Worm (Caenorhabditis elegans) whole organism, young adult: ENCODE data around the gene fbxa-3.
A peak's percentile ranks its signal among the peaks of the same experiment; 100 is the strongest.

Experiments used
- F52B5.7 ChIP-seq: sonication (generic microtip); optimal IDR thresholded peaks from 2 replicates; lab custom pipeline; 2016; ENCODE audit warnings: mild to moderate bottlenecking, missing genetic modification characterization, missing compliant biosample characterization
- F57A8.1 ChIP-seq: fragments of 200-800 bp; sonication (Bioruptor generic); optimal IDR thresholded peaks from 2 replicates; lab custom pipeline; 2018; ENCODE audit warnings: mild to moderate bottlenecking, missing genetic modification characterization, moderate library complexity, missing compliant biosample characterization
- F57C9.4 ChIP-seq: sonication (generic microtip); optimal IDR thresholded peaks from 2 replicates; lab custom pipeline; 2017; ENCODE audit warnings: mild to moderate bottlenecking, missing genetic modification characterization, missing compliant biosample characterization
- K11D2.4 ChIP-seq: fragments of 200-800 bp; sonication (Bioruptor generic); IDR thresholded peaks from 2 replicates; pipeline ENCODE4 v1.3.6; 2022; ENCODE audit warnings: missing genetic modification reagents, missing genetic modification characterization, missing compliant biosample characterization
- Y56A3A.18 ChIP-seq: fragments of 200-800 bp; sonication (Bioruptor generic); IDR thresholded peaks from 2 replicates; pipeline ENCODE4 v1.3.6; 2022; ENCODE audit warnings: missing genetic modification reagents, missing genetic modification characterization, missing compliant biosample characterization
- cebp-1 ChIP-seq, 2 experiments: fragments of 200-800 bp in 1 of 2; sonication (Bioruptor generic) in 1 of 2; sonication (generic microtip) in 1 of 2; IDR thresholded peaks in 1 of 2; optimal IDR thresholded peaks in 1 of 2; 2 replicates each; pipeline versions ENCODE4 v1.3.6 to Lab custom; 2017 to 2022; ENCODE audit warnings: missing compliant biosample characterization in 2 of 2, missing genetic modification characterization in 2 of 2, mild to moderate bottlenecking in 1 of 2, missing genetic modification reagents in 1 of 2, moderate library complexity in 1 of 2
- ceh-27 ChIP-seq: fragments of 200-800 bp; sonication (Bioruptor generic); optimal IDR thresholded peaks from 2 replicates; lab custom pipeline; 2018; ENCODE audit warnings: mild to moderate bottlenecking, missing genetic modification characterization, moderate library complexity, missing compliant biosample characterization
- dox-1 ChIP-seq: fragments of 200-800 bp; sonication (Bioruptor generic); IDR thresholded peaks from 2 replicates; pipeline ENCODE4 v1.3.6; 2022; ENCODE audit warnings: missing genetic modification reagents, missing genetic modification characterization, missing compliant biosample characterization
- ets-4 ChIP-seq: fragments of 200-800 bp; sonication (Bioruptor generic); optimal IDR thresholded peaks from 2 replicates; lab custom pipeline; 2018; ENCODE audit warnings: mild to moderate bottlenecking, missing genetic modification characterization, missing compliant biosample characterization
- fkh-3 ChIP-seq: sonication (generic microtip); optimal IDR thresholded peaks from 2 replicates; lab custom pipeline; 2016; ENCODE audit warnings: mild to moderate bottlenecking, missing genetic modification characterization, missing compliant biosample characterization
- him-1 ChIP-seq: sonication (generic microtip); optimal IDR thresholded peaks from 2 replicates; lab custom pipeline; 2016; ENCODE audit warnings: missing genotype, missing genetic modification reagents, missing genetic modification characterization, missing compliant biosample characterization
- hmg-1.2 ChIP-seq: fragments of 200-800 bp; sonication (Bioruptor generic); IDR thresholded peaks from 2 replicates; pipeline ENCODE4 v1.3.6; 2022; ENCODE audit warnings: missing genetic modification reagents, missing genetic modification characterization, missing compliant biosample characterization
- hmg-20 ChIP-seq: fragments of 200-800 bp; sonication (Bioruptor generic); IDR thresholded peaks from 2 replicates; pipeline ENCODE4 v1.3.6; 2022; ENCODE audit warnings: missing genetic modification reagents, missing genetic modification characterization, missing compliant biosample characterization
- let-526 ChIP-seq: fragments of 200-800 bp; sonication (Bioruptor generic); IDR thresholded peaks from 2 replicates; pipeline ENCODE4 v1.3.6; 2022; ENCODE audit warnings: missing genetic modification reagents, missing genetic modification characterization, missing compliant biosample characterization
- madf-6 ChIP-seq: fragments of 200-800 bp; sonication (Bioruptor generic); IDR thresholded peaks from 2 replicates; pipeline ENCODE4 v1.3.6; 2022; ENCODE audit warnings: missing genetic modification reagents, missing genetic modification characterization, missing compliant biosample characterization
- nfyb-1 ChIP-seq: fragments of 200-800 bp; sonication (Bioruptor generic); IDR thresholded peaks from 2 replicates; pipeline ENCODE4 v1.3.6; 2022; ENCODE audit warnings: missing genetic modification reagents, missing genetic modification characterization, missing compliant biosample characterization
- nhr-80 ChIP-seq: sonication (generic microtip); optimal IDR thresholded peaks from 2 replicates; lab custom pipeline; 2016; ENCODE audit warnings: missing genetic modification characterization, missing compliant biosample characterization
- nhr-90 ChIP-seq: sonication (generic microtip); optimal IDR thresholded peaks from 2 replicates; lab custom pipeline; 2016; ENCODE audit warnings: missing genotype, mild to moderate bottlenecking, missing genetic modification characterization, missing compliant biosample characterization
- pha-4 ChIP-seq: fragments of 150-350 bp; sonication (generic microtip); optimal IDR thresholded peaks from 2 replicates; lab custom pipeline; 2014; ENCODE audit warnings: missing biosample characterization, missing genetic modification reagents, missing genetic modification characterization
- sdz-38 ChIP-seq: sonication (generic microtip); optimal IDR thresholded peaks from 2 replicates; lab custom pipeline; 2016; ENCODE audit warnings: missing genotype, missing genetic modification characterization, missing compliant biosample characterization
- sptf-2 ChIP-seq: fragments of 200-800 bp; sonication (Bioruptor generic); optimal IDR thresholded peaks from 2 replicates; lab custom pipeline; 2018; ENCODE audit warnings: mild to moderate bottlenecking, missing genetic modification characterization, missing compliant biosample characterization
- tbx-9 ChIP-seq: sonication (generic microtip); optimal IDR thresholded peaks from 2 replicates; lab custom pipeline; 2016; ENCODE audit warnings: borderline replicate concordance, missing genetic modification characterization, inconsistent platforms, missing compliant biosample characterization
- tlf-1 ChIP-seq: fragments of 200-800 bp; sonication (Bioruptor generic); optimal IDR thresholded peaks from 2 replicates; lab custom pipeline; 2018; ENCODE audit warnings: mild to moderate bottlenecking, missing genetic modification characterization, missing compliant biosample characterization
- unc-130 ChIP-seq: sonication (generic microtip); optimal IDR thresholded peaks from 2 replicates; lab custom pipeline; 2016; ENCODE audit warnings: missing genetic modification reagents, missing genetic modification characterization, missing compliant biosample characterization
- ztf-18 ChIP-seq: sonication (generic microtip); optimal IDR thresholded peaks from 2 replicates; lab custom pipeline; 2016; ENCODE audit warnings: missing genotype, mild to moderate bottlenecking, missing genetic modification characterization, missing compliant biosample characterization
- ztf-28 ChIP-seq: fragments of 200-800 bp; sonication (Bioruptor generic); IDR thresholded peaks from 2 replicates; pipeline ENCODE4 v1.3.6; 2022; ENCODE audit warnings: missing genetic modification reagents, missing genetic modification characterization, missing compliant biosample characterization

Gene fbxa-3

ce11 chrII:1850299-1850698, 29.6 kb upstream of the fbxa-3 start, which contains the start of gene fbxb-96:
Gene fbxb-96, minus strand, starts transcription at chrII:1850399.
- no peak for TF ChIP-seq hmg-1.2
- TF ChIP-seq sptf-2, result no peak
- no peak for TF ChIP-seq pha-4 (tag; lab: Kevin White, UChicago)
- TF ChIP-seq madf-6 (GFP tag; lab: Robert Waterston, UW), result no peak
- TF ChIP-seq nhr-90 (tag; lab: Kevin White, UChicago), result no peak
- no peak for TF ChIP-seq tlf-1 (GFP tag; lab: Kevin White, UChicago)
- TF ChIP-seq let-526 (GFP tag; lab: Robert Waterston, UW), result no peak
- no peak for TF ChIP-seq sdz-38
- no peak for TF ChIP-seq ceh-27 (GFP tag; lab: Kevin White, UChicago)
- no peak for TF ChIP-seq ztf-18 (tag; lab: Kevin White, UChicago)
- no peak for TF ChIP-seq Y56A3A.18 (GFP tag; lab: Robert Waterston, UW)

ce11 chrII:1848109-1848508, 27.4 kb upstream of the fbxa-3 start, which contains the start of gene fbxb-97:
Gene fbxb-97, minus strand, starts transcription at chrII:1848161.
- TF ChIP-seq hmg-1.2, result peak; percentile 20; the same call in 1 of the 2 replicates
- TF ChIP-seq cebp-1 (GFP tag; IDR thresholded peaks at IDR 0.05; lab: Robert Waterston, UW), result no peak
- no peak for TF ChIP-seq cebp-1 (tag; optimal IDR thresholded peaks at IDR 0.05; lab: Kevin White, UChicago)
- no peak for TF ChIP-seq ztf-28
- TF ChIP-seq madf-6 (GFP tag; lab: Robert Waterston, UW), result peak; percentile 42; the same call in 1 of the 2 replicates

ce11 chrII:1844552-1844951, 23.9 kb upstream of the fbxa-3 start:
- TF ChIP-seq hmg-20 (GFP tag; lab: Robert Waterston, UW) (no peak), nfyb-1 (GFP tag; lab: Robert Waterston, UW) (peak; percentile 58; the same call in 1 of the 2 replicates), F57A8.1 (GFP tag; lab: Kevin White, UChicago) (no peak)

- TF ChIP-seq him-1 (tag; lab: Kevin White, UChicago) (no peak), nhr-80 (tag; lab: Kevin White, UChicago) (peak; percentile 60)
Measured at ce11 chrII:1842894-1843293, 22.2 kb upstream of the fbxa-3 start, which contains the start of the genes C52E2.5 and C52E2.4. Gene C52E2.5, minus strand, starts transcription at chrII:1842936. Gene C52E2.4, plus strand, starts transcription at chrII:1843145.

- TF ChIP-seq K11D2.4 (GFP tag; lab: Robert Waterston, UW) (no peak), cebp-1 (GFP tag; IDR thresholded peaks at IDR 0.05; lab: Robert Waterston, UW) (no peak), cebp-1 (tag; optimal IDR thresholded peaks at IDR 0.05; lab: Kevin White, UChicago) (no peak), let-526 (GFP tag; lab: Robert Waterston, UW) (no peak), ets-4 (GFP tag; lab: Kevin White, UChicago) (no peak), unc-130 (no peak), F57C9.4 (tag; lab: Kevin White, UChicago) (no peak), tbx-9 (tag; lab: Kevin White, UChicago) (no peak), F52B5.7 (tag; lab: Kevin White, UChicago) (no peak), dox-1 (GFP tag; lab: Robert Waterston, UW) (no peak)
Measured at ce11 chrII:1836204-1836603, 15.5 kb upstream of the fbxa-3 start, which contains the start of gene T08E11.1. Gene T08E11.1, plus strand, starts transcription at chrII:1836504.

ce11 chrII:1831883-1832388, 11.3 kb upstream of the fbxa-3 start, which contains the start of gene math-39:
Gene math-39, plus strand, starts transcription at chrII:1832338.
- TF ChIP-seq fkh-3 (tag; lab: Kevin White, UChicago) (no peak), nhr-80 (tag; lab: Kevin White, UChicago) (peak; percentile 24)
